Fruit fly (Drosophila melanogaster): ENCODE measurements around the gene Las.

Gene Las

dm6 chr3L:20398243-20399222 is 33.6 kb downstream of the Las start:
- TF ChIP-seq OdsH (GFP tag; optimal IDR thresholded peaks at IDR 0.05): peak; percentile 66
- peak; percentile 82 for TF ChIP-seq sv (GFP tag; optimal IDR thresholded peaks at IDR 0.05)
- no peak for TF ChIP-seq usp (GFP tag; optimal IDR thresholded peaks at IDR 0.05)
- TF ChIP-seq Hr78 (GFP tag; optimal IDR thresholded peaks at IDR 0.05): no peak
- peak; percentile 72 for TF ChIP-seq ey (GFP tag; optimal IDR thresholded peaks at IDR 0.05)
- TF ChIP-seq Hnf4 (GFP tag; optimal IDR thresholded peaks at IDR 0.05): peak; percentile 25
- no peak for TF ChIP-seq Mio (GFP tag; optimal IDR thresholded peaks at IDR 0.05)
- no peak for TF ChIP-seq dl (GFP tag; optimal IDR thresholded peaks at IDR 0.05; ENCODE audit: insufficient read depth in 1 of 2, partially characterized antibody in 2 of 2)
- no peak for TF ChIP-seq Myc (optimal IDR thresholded peaks at IDR 0.05)
- peak; percentile 21 for TF ChIP-seq dmrt93B (GFP tag; optimal IDR thresholded peaks at IDR 0.05)
- peak; percentile 19 for TF ChIP-seq sage (GFP tag; optimal IDR thresholded peaks at IDR 0.05)
- TF ChIP-seq CG9705 (GFP tag; optimal IDR thresholded peaks at IDR 0.05): peak; percentile 6
- TF ChIP-seq Jra (GFP tag; optimal IDR thresholded peaks at IDR 0.05): peak; percentile 17
- peak; percentile 55 for TF ChIP-seq woc (GFP tag; optimal IDR thresholded peaks at IDR 0.05)
- TF ChIP-seq brk (GFP tag; optimal IDR thresholded peaks at IDR 0.05): peak; percentile 64
- peak in 1 of 2 experiments; percentile 79 for TF ChIP-seq foxo (GFP tag; optimal IDR thresholded peaks at IDR 0.05)
- TF ChIP-seq h (GFP tag; optimal IDR thresholded peaks at IDR 0.05): peak; percentile 76
- peak; percentile 75 for TF ChIP-seq rgr (GFP tag; optimal IDR thresholded peaks at IDR 0.05)
- peak; percentile 14 for TF ChIP-seq Dif (GFP tag; optimal IDR thresholded peaks at IDR 0.05; ENCODE audit: partially characterized antibody)
- peak; percentile 59 for TF ChIP-seq HLH106 (tag; optimal IDR thresholded peaks at IDR 0.05)
- peak; percentile 59 for TF ChIP-seq psq (GFP tag; optimal IDR thresholded peaks at IDR 0.05)
- TF ChIP-seq fru (GFP tag; optimal IDR thresholded peaks at IDR 0.05): peak; percentile 69
- peak; percentile 69 for TF ChIP-seq br (GFP tag; optimal IDR thresholded peaks at IDR 0.05)
- TF ChIP-seq Sp1 (GFP tag; optimal IDR thresholded peaks at IDR 0.05): peak; percentile 60

dm6 chr3L:20397770-20398169 is 34.4 kb downstream of the Las start:
- no peak for TF ChIP-seq psq (GFP tag; optimal IDR thresholded peaks at IDR 0.05)
- no peak for TF ChIP-seq lola (GFP tag; optimal IDR thresholded peaks at IDR 0.05)

- TF ChIP-seq pan (optimal IDR thresholded peaks at IDR 0.05) (no peak), CG9705 (GFP tag; optimal IDR thresholded peaks at IDR 0.05) (no peak), Mio (GFP tag; optimal IDR thresholded peaks at IDR 0.05) (no peak), usp (GFP tag; optimal IDR thresholded peaks at IDR 0.05) (no peak), GATAd (GFP tag; optimal IDR thresholded peaks at IDR 0.05) (no peak), h (GFP tag; optimal IDR thresholded peaks at IDR 0.05) (no peak)
Observed at dm6 chr3L:20396047-20396446, 36.1 kb downstream of the Las start.

DNA sequence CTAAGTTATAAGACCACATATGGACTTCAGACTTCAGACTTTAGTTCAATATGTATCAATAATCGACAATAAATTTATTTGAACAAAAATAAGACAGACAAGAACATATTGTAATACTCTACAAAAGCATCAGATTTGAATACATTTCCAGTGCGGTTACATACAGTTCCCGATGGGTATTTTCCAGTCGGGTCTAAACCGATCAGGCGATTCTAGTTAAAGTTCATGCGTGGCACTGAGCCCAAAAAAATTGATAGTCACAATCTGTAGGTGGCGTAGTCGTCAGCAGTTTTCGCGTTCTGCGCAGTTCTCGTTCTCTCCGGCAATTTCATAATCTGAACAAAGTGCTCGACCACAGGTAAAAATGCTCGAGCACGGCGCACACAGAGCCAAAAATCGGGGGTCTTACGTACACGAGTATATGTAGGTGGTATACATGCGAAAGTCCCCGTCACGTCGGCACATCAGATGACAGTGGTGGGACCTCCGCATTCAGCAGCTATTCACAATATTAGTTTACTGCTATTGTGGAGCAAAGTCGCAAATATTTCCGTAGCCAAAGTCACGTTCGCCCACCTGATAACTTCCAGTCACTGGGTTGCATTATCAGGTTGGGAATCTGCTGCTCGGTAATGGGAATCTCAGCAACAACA is 36.8 kb downstream of the Las start:
- TF ChIP-seq OdsH (GFP tag; optimal IDR thresholded peaks at IDR 0.05) (peak; percentile 58), usp (GFP tag; optimal IDR thresholded peaks at IDR 0.05) (no peak), dsf (GFP tag; optimal IDR thresholded peaks at IDR 0.05; ENCODE audit: borderline replicate concordance) (no peak), GATAd (GFP tag; optimal IDR thresholded peaks at IDR 0.05) (no peak), h (GFP tag; optimal IDR thresholded peaks at IDR 0.05) (peak; percentile 68), CrebA (GFP tag; optimal IDR thresholded peaks at IDR 0.05; ENCODE audit: borderline replicate concordance) (no peak), CG32264 (GFP tag; optimal IDR thresholded peaks at IDR 0.05) (peak; percentile 33), lola (GFP tag; optimal IDR thresholded peaks at IDR 0.05) (no peak), CG9705 (GFP tag; optimal IDR thresholded peaks at IDR 0.05) (no peak), sage (GFP tag; optimal IDR thresholded peaks at IDR 0.05) (no peak), sv (GFP tag; optimal IDR thresholded peaks at IDR 0.05) (peak; percentile 8), Hnf4 (GFP tag; optimal IDR thresholded peaks at IDR 0.05) (peak; percentile 30), Rel (GFP tag; optimal IDR thresholded peaks at IDR 0.05) (no peak), Rel (tag; optimal IDR thresholded peaks at IDR 0.05) (peak; percentile 91), Abd-B (GFP tag; optimal IDR thresholded peaks at IDR 0.05) (no peak), Jra (GFP tag; optimal IDR thresholded peaks at IDR 0.05) (no peak), jim (GFP tag; optimal IDR thresholded peaks at IDR 0.05) (no peak), Dfd (GFP tag; optimal IDR thresholded peaks at IDR 0.05) (no peak), br (GFP tag; optimal IDR thresholded peaks at IDR 0.05) (peak; percentile 53), Hr83 (GFP tag; optimal IDR thresholded peaks at IDR 0.05; ENCODE audit: poor library complexity, severe bottlenecking) (peak; percentile 3), tai (GFP tag; optimal IDR thresholded peaks at IDR 0.05) (no peak), rgr (GFP tag; optimal IDR thresholded peaks at IDR 0.05) (peak; percentile 62), Sp1 (GFP tag; optimal IDR thresholded peaks at IDR 0.05) (peak; percentile 46), fru (GFP tag; optimal IDR thresholded peaks at IDR 0.05) (peak; percentile 68), Vsx2 (GFP tag; optimal IDR thresholded peaks at IDR 0.05; ENCODE audit: partially characterized antibody) (no peak), Myc (optimal IDR thresholded peaks at IDR 0.05) (no peak), woc (GFP tag; optimal IDR thresholded peaks at IDR 0.05) (peak; percentile 50), ey (GFP tag; optimal IDR thresholded peaks at IDR 0.05) (peak; percentile 54), Mio (GFP tag; optimal IDR thresholded peaks at IDR 0.05) (no peak), pan (optimal IDR thresholded peaks at IDR 0.05) (no peak), HLH106 (tag; optimal IDR thresholded peaks at IDR 0.05) (peak; percentile 25), psq (GFP tag; optimal IDR thresholded peaks at IDR 0.05) (peak; percentile 59)

Data from whole organism, wandering third instar larva.